Worm (Caenorhabditis elegans): Measurements from ENCODE around the gene C01G10.9.

DNA sequence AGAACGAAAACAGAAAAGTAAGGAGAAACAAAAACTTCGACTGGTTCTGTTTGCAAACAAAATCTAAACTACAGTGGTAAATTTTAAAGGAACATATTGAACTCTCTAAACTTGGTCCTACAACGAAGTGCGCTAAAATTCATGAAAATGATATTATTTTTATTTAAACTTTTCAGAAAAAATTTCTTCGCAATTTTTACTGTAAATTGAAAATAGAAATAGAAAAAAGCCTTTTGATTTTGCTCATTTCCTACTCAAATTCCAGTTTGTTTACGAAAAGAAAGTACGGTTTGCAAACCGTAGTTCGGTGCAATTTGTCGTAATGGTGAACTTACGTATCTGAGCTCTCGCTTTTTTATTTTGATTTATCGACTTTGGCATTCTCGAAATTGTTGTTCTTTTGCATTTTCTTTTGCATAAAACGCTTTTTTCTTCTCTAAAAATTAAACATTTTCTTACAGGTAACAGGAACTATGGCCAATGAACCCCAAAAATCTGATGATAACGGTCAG, 16.4 kb upstream of the C01G10.9 start, which contains the start of gene otub-1:
- TF ChIP-seq W03F9.2 (tag; optimal IDR thresholded peaks at IDR 0.05) (no peak), him-1 (tag; optimal IDR thresholded peaks at IDR 0.05) (no peak)

Data from whole organism, L4/young adult.